Worm (Caenorhabditis elegans) whole organism, early embryonic: Measurements from ENCODE around the gene F54B11.7.

Source experiments
- F13C5.2 ChIP-seq: sonication (generic microtip); optimal IDR thresholded peaks from 2 replicates; lab custom pipeline; 2017; ENCODE audit warnings: mild to moderate bottlenecking, missing genetic modification characterization, inconsistent platforms, missing compliant biosample characterization
- ama-1 ChIP-seq: fragments of 150-350 bp; optimal IDR thresholded peaks from 2 replicates; lab custom pipeline; 2014
- hnd-1 ChIP-seq: sonication (generic microtip); optimal IDR thresholded peaks from 2 replicates; lab custom pipeline; 2016; ENCODE audit warnings: missing genetic modification characterization, missing compliant biosample characterization
- scrt-1 ChIP-seq: fragments of 200-800 bp; sonication (Bioruptor generic); IDR thresholded peaks from 2 replicates; pipeline ENCODE4 v1.3.6; 2022; ENCODE audit warnings: missing genetic modification characterization, missing compliant biosample characterization

DNA sequence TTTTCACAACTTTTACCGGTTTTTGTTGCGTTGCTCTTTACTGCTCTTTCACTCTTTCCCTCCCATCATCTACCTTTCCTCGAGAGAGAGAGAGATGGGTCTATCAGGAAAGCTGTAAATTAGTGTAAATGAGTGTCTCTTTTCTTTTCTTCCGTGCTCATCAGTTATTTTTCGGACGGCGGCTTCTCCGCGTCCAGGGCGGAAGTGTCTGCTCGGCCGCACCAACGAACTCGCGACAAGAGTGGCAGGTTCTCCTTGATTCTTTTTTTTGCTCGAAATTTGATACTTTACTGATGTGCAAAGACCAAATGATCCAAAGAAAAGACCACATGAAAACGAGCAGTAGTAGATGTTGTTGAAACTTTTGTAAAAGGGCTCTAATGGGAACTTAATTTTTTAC, 41.6 kb upstream of the F54B11.7 start:
- TF ChIP-seq scrt-1 (GFP tag; lab: Robert Waterston, UW), result no peak
- no peak for TF ChIP-seq F13C5.2 (tag; lab: Kevin White, UChicago)
- no peak for TF ChIP-seq ama-1 (lab: Kevin White, UChicago)
- TF ChIP-seq hnd-1 (tag; lab: Kevin White, UChicago), result no peak
